In the genomic region with DNA sequence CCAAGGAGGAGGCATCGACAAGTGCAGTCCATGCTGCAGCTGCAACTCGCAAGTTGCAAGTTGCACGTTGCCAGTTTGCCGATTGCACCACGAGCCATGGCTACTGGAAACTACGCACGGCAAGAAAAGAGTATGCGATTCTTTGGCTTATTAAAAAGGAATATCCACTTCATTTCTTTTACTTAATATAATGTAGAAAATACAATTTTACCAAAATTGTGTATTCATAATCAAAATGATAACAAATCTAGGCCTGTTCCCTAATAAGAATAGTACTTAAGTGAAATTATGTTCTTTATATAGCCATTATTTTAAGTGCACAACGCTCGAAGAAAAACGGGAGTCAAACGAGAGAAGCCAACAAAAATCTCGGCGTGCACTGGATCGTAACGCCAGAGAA, we compare ENCODE assay signal across 1 fruit fly cellular context.
A peak's percentile ranks its signal among the peaks of the same experiment; 100 is the strongest.
TF ChIP-seq lines count a peak whose summit lies in the region.

No protein-coding gene starts in this region.

TF ChIP-seq in whole organism, prepupa, 60 proteins besides CTCF, POLR2A, EP300 and RAD21 (continued from another document):
- TF ChIP-seq Eip75B (GFP tag; optimal IDR thresholded peaks at IDR 0.05; lab: Kevin White, UChicago) (peak; percentile 56), Smox (GFP tag; optimal IDR thresholded peaks at IDR 0.05; lab: Kevin White, UChicago) (peak; percentile 21)
